Worm (Caenorhabditis elegans): ENCODE data around the gene aly-3.

aly-3 gene

DNA sequence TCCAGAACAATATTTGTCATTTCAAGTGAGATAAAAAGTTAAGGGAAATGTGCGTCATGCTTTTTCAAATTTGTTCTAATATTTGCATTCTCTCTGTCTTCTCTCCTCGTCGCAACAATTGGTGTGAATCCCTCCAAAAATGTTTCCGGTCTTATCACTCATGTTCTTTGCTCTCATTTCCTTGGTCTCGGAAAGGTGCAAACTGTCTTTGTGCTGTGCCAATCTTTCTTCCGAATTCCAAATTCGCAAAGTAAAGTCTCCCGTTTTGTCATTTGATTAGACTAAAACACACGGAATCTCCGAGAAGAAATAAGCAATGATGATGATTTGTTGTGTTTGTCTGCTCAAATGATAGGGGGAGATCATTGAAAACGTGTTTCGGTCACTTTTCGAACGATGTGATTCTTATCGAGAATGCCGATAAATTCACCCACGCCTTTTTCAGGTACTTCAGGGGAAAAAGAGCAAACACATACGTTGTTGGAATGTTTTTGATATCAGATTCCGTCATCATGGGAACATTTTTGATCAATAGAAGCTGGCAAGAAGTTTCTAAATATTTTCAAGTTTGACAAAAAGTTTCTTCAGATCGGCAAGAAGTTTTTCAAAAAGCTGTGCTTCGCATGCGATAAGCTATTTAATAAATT is 42.5 kb downstream of the aly-3 start:
- TF ChIP-seq nhr-129 (tag; optimal IDR thresholded peaks at IDR 0.05) (peak; percentile 50), mdl-1 (tag; optimal IDR thresholded peaks at IDR 0.05) (no peak), ztf-11 (tag; optimal IDR thresholded peaks at IDR 0.05) (no peak), nhr-237 (tag; optimal IDR thresholded peaks at IDR 0.05) (no peak)

DNA sequence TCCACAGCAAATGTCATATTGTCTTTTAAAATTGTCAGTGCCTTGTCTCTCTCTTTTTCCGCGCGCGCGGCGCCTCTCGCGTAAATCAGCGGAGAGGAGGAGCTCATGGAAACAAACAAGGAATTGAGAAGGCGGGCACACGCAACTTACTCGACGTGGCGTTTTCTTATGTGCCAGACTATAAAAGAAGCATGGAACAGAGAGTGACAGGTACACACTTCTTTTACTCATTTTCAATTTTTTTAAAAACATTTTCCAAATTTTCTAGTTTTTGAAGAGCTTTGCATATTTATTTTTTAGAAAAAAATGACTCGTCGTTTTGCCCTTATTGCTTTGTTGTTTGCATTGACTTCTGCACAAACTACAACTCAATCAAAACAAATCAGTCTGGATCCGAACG is 44.9 kb downstream of the aly-3 start, which contains the start of gene F20B10.3:
F20B10.3 (plus strand) TSS at position 301 of the 400 bp plus-strand sequence.
- TF ChIP-seq ztf-4 (tag; optimal IDR thresholded peaks at IDR 0.05), result no peak

Measured in whole organism, L2 larva.